Fruit fly (Drosophila melanogaster) whole organism, embryonic: Measurements from ENCODE around the gene Lcp65Aa.
A peak's percentile ranks its signal among the peaks of the same experiment; 100 is the strongest.

Source experiments
- Abd-B ChIP-seq: fragments of 200-800 bp; sonication (Bioruptor generic); optimal IDR thresholded peaks from 2 replicates; lab custom pipeline; 2018; ENCODE audit warnings: missing biosample characterization, mild to moderate bottlenecking, missing genetic modification characterization, moderate library complexity
- Ada2b ChIP-seq: fragments of 200-800 bp; sonication (Bioruptor generic); IDR thresholded peaks from 2 replicates; pipeline ENCODE4 v1.3.6; 2022; ENCODE audit warnings: missing biosample characterization, missing genetic modification characterization
- Atf3 ChIP-seq: fragments of 200-800 bp; sonication (Bioruptor generic); optimal IDR thresholded peaks from 3 replicates; lab custom pipeline; 2016; ENCODE audit warnings: missing biosample characterization, missing genetic modification characterization
- CG10654 ChIP-seq: fragments of 200-800 bp; sonication (Bioruptor generic); optimal IDR thresholded peaks from 2 replicates; lab custom pipeline; 2016; ENCODE audit warnings: missing biosample characterization, missing genetic modification characterization
- CG12744 ChIP-seq: fragments of 200-800 bp; sonication (Bioruptor generic); optimal IDR thresholded peaks from 2 replicates; lab custom pipeline; 2016; ENCODE audit warnings: missing biosample characterization, missing genetic modification characterization
- CG13624 ChIP-seq: fragments of 200-800 bp; sonication (Bioruptor generic); optimal IDR thresholded peaks from 2 replicates; lab custom pipeline; 2016; ENCODE audit warnings: missing biosample characterization, missing genetic modification characterization
- CG13775 ChIP-seq: fragments of 200-800 bp; sonication (Bioruptor generic); optimal IDR thresholded peaks from 3 replicates; lab custom pipeline; 2017; ENCODE audit warnings: missing biosample characterization, mild to moderate bottlenecking, missing genetic modification characterization
- CG14667 ChIP-seq: fragments of 200-800 bp; sonication (Bioruptor generic); IDR thresholded peaks from 2 replicates; pipeline ENCODE4 v1.3.6; 2022; ENCODE audit warnings: missing biosample characterization, missing genetic modification characterization
- CG1602 ChIP-seq: fragments of 200-800 bp; sonication (Bioruptor generic); optimal IDR thresholded peaks from 3 replicates; lab custom pipeline; 2016; ENCODE audit warnings: missing biosample characterization, missing genetic modification characterization
- CG17328 ChIP-seq: fragments of 200-800 bp; sonication (Bioruptor generic); IDR thresholded peaks from 2 replicates; pipeline ENCODE4 v1.3.6; 2022; ENCODE audit warnings: missing biosample characterization, missing genetic modification characterization
- CG18011 ChIP-seq: fragments of 200-800 bp; sonication (Bioruptor generic); optimal IDR thresholded peaks from 2 replicates; lab custom pipeline; 2017; ENCODE audit warnings: missing biosample characterization, missing genetic modification characterization, mild to moderate bottlenecking, moderate library complexity, missing genotype
- CG18619 ChIP-seq: fragments of 200-800 bp; sonication (Bioruptor generic); optimal IDR thresholded peaks from 3 replicates; lab custom pipeline; 2017; ENCODE audit warnings: missing biosample characterization, mild to moderate bottlenecking, missing genetic modification characterization
- CG18764 ChIP-seq: fragments of 200-800 bp; sonication (Bioruptor generic); optimal IDR thresholded peaks from 3 replicates; lab custom pipeline; 2016; ENCODE audit warnings: missing biosample characterization, missing genetic modification characterization
- CG2202 ChIP-seq: fragments of 200-800 bp; sonication (Bioruptor generic); optimal IDR thresholded peaks from 2 replicates; lab custom pipeline; 2018; ENCODE audit warnings: missing biosample characterization, mild to moderate bottlenecking, missing genetic modification characterization
- CG2712 ChIP-seq: fragments of 200-800 bp; optimal IDR thresholded peaks from 3 replicates; lab custom pipeline; 2019; ENCODE audit warnings: missing biosample characterization, mild to moderate bottlenecking, missing genetic modification characterization, moderate library complexity
- CG30431 ChIP-seq: fragments of 200-800 bp; sonication (Bioruptor generic); optimal IDR thresholded peaks from 2 replicates; lab custom pipeline; 2017; ENCODE audit warnings: missing biosample characterization, missing genetic modification characterization
- CG31365 ChIP-seq: fragments of 200-800 bp; sonication (Bioruptor generic); optimal IDR thresholded peaks from 2 replicates; lab custom pipeline; 2018; ENCODE audit warnings: missing biosample characterization, mild to moderate bottlenecking, missing genetic modification characterization
- CG33213 ChIP-seq: fragments of 200-800 bp; sonication (Bioruptor generic); optimal IDR thresholded peaks from 3 replicates; lab custom pipeline; 2016; ENCODE audit warnings: missing biosample characterization, missing genetic modification characterization
- CG4328 ChIP-seq: fragments of 200-800 bp; sonication (Bioruptor generic); optimal IDR thresholded peaks from 3 replicates; lab custom pipeline; 2017; ENCODE audit warnings: missing biosample characterization, missing genetic modification reagents, missing genetic modification characterization
- CG4707 ChIP-seq: fragments of 200-800 bp; sonication (Bioruptor generic); optimal IDR thresholded peaks from 2 replicates; lab custom pipeline; 2018; ENCODE audit warnings: missing biosample characterization, mild to moderate bottlenecking, missing genetic modification characterization, moderate library complexity
- CG4854 ChIP-seq: fragments of 200-800 bp; sonication (Bioruptor generic); optimal IDR thresholded peaks from 2 replicates; lab custom pipeline; 2016; ENCODE audit warnings: missing biosample characterization, missing genetic modification characterization, inconsistent platforms
- CG6765 ChIP-seq: fragments of 200-800 bp; sonication (Bioruptor generic); optimal IDR thresholded peaks from 3 replicates; lab custom pipeline; 2017; ENCODE audit warnings: missing biosample characterization, mild to moderate bottlenecking, missing genetic modification characterization
- CG8924 ChIP-seq: fragments of 200-800 bp; optimal IDR thresholded peaks from 3 replicates; lab custom pipeline; 2019; ENCODE audit warnings: missing biosample characterization, mild to moderate bottlenecking, missing genetic modification characterization, moderate library complexity
- CG9609 ChIP-seq: fragments of 200-800 bp; sonication (Bioruptor generic); optimal IDR thresholded peaks from 3 replicates; lab custom pipeline; 2016; ENCODE audit warnings: missing biosample characterization, missing genetic modification characterization
- E2f2 ChIP-seq: fragments of 200-800 bp; sonication (Bioruptor generic); IDR thresholded peaks from 2 replicates; pipeline ENCODE4 v1.3.6; 2022; ENCODE audit warnings: missing biosample characterization, missing genetic modification characterization
- Ets65A ChIP-seq: fragments of 200-800 bp; sonication (Bioruptor generic); peaks from one replicate; lab custom pipeline; 2016; ENCODE audit warnings: missing biosample characterization, missing genetic modification characterization
- HLH3B ChIP-seq: fragments of 200-800 bp; sonication (Bioruptor generic); IDR thresholded peaks from 2 replicates; pipeline ENCODE4 v1.3.6; 2022; ENCODE audit warnings: missing biosample characterization, missing genetic modification characterization
- HLH54F ChIP-seq: fragments of 200-800 bp; sonication (Bioruptor generic); optimal IDR thresholded peaks from 3 replicates; lab custom pipeline; 2016; ENCODE audit warnings: missing biosample characterization, missing genetic modification characterization
- Hr51 ChIP-seq, 2 experiments: fragments of 200-800 bp; sonication (Bioruptor generic); optimal IDR thresholded peaks; 2 replicates in 1 of 2; 3 replicates in 1 of 2; lab custom pipeline; 2016 to 2018; ENCODE audit warnings: missing biosample characterization in 2 of 2, missing genetic modification characterization in 2 of 2, mild to moderate bottlenecking in 1 of 2, moderate library complexity in 1 of 2
- Lhr ChIP-seq: fragments of 200-800 bp; sonication (Bioruptor generic); optimal IDR thresholded peaks from 3 replicates; lab custom pipeline; 2017; ENCODE audit warnings: mild to moderate bottlenecking, missing biosample characterization, missing genetic modification reagents, missing genetic modification characterization
- Max ChIP-seq: fragments of 200-800 bp; sonication (Bioruptor generic); optimal IDR thresholded peaks from 2 replicates; lab custom pipeline; 2016; ENCODE audit warnings: missing biosample characterization, mild to moderate bottlenecking, missing genetic modification characterization
- NC2α ChIP-seq: fragments of 200-800 bp; sonication (Bioruptor generic); optimal IDR thresholded peaks from 2 replicates; lab custom pipeline; 2016; ENCODE audit warnings: missing biosample characterization, missing genetic modification characterization
- Nf-YC ChIP-seq: fragments of 200-800 bp; optimal IDR thresholded peaks from 3 replicates; lab custom pipeline; 2019; ENCODE audit warnings: missing biosample characterization, mild to moderate bottlenecking, missing genetic modification characterization, moderate library complexity
- Xbp1 ChIP-seq: fragments of 200-800 bp; sonication (Bioruptor generic); optimal IDR thresholded peaks from 3 replicates; lab custom pipeline; 2016; ENCODE audit warnings: missing biosample characterization, mild to moderate bottlenecking, missing genetic modification characterization
- YL-1 ChIP-seq: fragments of 200-800 bp; sonication (Bioruptor generic); optimal IDR thresholded peaks from 3 replicates; lab custom pipeline; 2017; ENCODE audit warnings: missing biosample characterization, mild to moderate bottlenecking, missing genetic modification characterization
- aop ChIP-seq: fragments of 200-800 bp; sonication (Bioruptor generic); IDR thresholded peaks from 2 replicates; pipeline ENCODE4 v1.3.6; 2022; ENCODE audit warnings: missing biosample characterization, missing genetic modification characterization
- ase ChIP-seq: fragments of 200-800 bp; sonication (Bioruptor generic); IDR thresholded peaks from 3 replicates; pipeline ENCODE4 v1.3.6; 2022; ENCODE audit warnings: missing biosample characterization, missing genetic modification characterization
- br ChIP-seq: fragments of >200 bp; optimal IDR thresholded peaks from 2 replicates; lab custom pipeline; 2017
- eve ChIP-seq, 2 experiments: fragments of >200 bp; optimal IDR thresholded peaks; 2 replicates each; lab custom pipeline; 2017; ENCODE audit warnings: missing biosample characterization in 2 of 2, missing genetic modification characterization in 2 of 2
- ftz-f1 ChIP-seq: fragments of 200-800 bp; sonication (Bioruptor generic); optimal IDR thresholded peaks from 2 replicates; lab custom pipeline; 2016; ENCODE audit warnings: missing biosample characterization, missing genetic modification characterization
- gfzf ChIP-seq: fragments of 200-800 bp; sonication (Bioruptor generic); optimal IDR thresholded peaks from 2 replicates; lab custom pipeline; 2016; ENCODE audit warnings: missing biosample characterization, mild to moderate bottlenecking, missing genetic modification characterization, moderate library complexity
- lilli ChIP-seq: fragments of 200-800 bp; sonication (Bioruptor generic); optimal IDR thresholded peaks from 3 replicates; lab custom pipeline; 2016; ENCODE audit warnings: missing biosample characterization, missing genetic modification characterization
- pan ChIP-seq, 4 experiments: fragments of >200 bp in 3 of 4; fragments of 200-800 bp in 1 of 4; sonication (Bioruptor generic) in 1 of 4; optimal IDR thresholded peaks in 3 of 4; IDR thresholded peaks in 1 of 4; 2 replicates each; pipeline versions ENCODE4 v1.3.6 to Lab custom; 2017 to 2022; ENCODE audit warnings: missing biosample characterization in 2 of 4, missing genetic modification characterization in 2 of 4, mixed read lengths in 1 of 4
- prd ChIP-seq, 3 experiments: fragments of >200 bp in 2 of 3; fragments of 200-800 bp in 1 of 3; sonication (Bioruptor generic) in 1 of 3; optimal IDR thresholded peaks in 2 of 3; IDR thresholded peaks in 1 of 3; 2 replicates in 2 of 3; 3 replicates in 1 of 3; pipeline versions ENCODE4 v1.3.6 to Lab custom; 2017 to 2022; ENCODE audit warnings: missing biosample characterization in 1 of 3, missing genetic modification characterization in 1 of 3
- repo ChIP-seq: fragments of 200-800 bp; sonication (Bioruptor generic); optimal IDR thresholded peaks from 2 replicates; lab custom pipeline; 2016; ENCODE audit warnings: missing biosample characterization, missing genetic modification characterization
- schlank ChIP-seq: fragments of 200-800 bp; sonication (Bioruptor generic); optimal IDR thresholded peaks from 2 replicates; lab custom pipeline; 2018; ENCODE audit warnings: missing biosample characterization, mild to moderate bottlenecking, missing genetic modification characterization
- slp2 ChIP-seq: fragments of 200-800 bp; sonication (Bioruptor generic); optimal IDR thresholded peaks from 2 replicates; lab custom pipeline; 2016; ENCODE audit warnings: missing biosample characterization, missing genetic modification characterization
- sob ChIP-seq: fragments of 200-800 bp; sonication (Bioruptor generic); IDR thresholded peaks from 2 replicates; pipeline ENCODE4 v1.3.6; 2022; ENCODE audit warnings: missing biosample characterization, missing genetic modification characterization
- sqz ChIP-seq: fragments of 200-800 bp; sonication (Bioruptor generic); optimal IDR thresholded peaks from 3 replicates; lab custom pipeline; 2018; ENCODE audit warnings: missing biosample characterization, mild to moderate bottlenecking, missing genetic modification characterization
- sug ChIP-seq: fragments of 200-800 bp; optimal IDR thresholded peaks from 2 replicates; lab custom pipeline; 2019; ENCODE audit warnings: missing biosample characterization, mild to moderate bottlenecking, missing genetic modification characterization, moderate library complexity
- tin ChIP-seq: fragments of 200-800 bp; sonication (Bioruptor generic); optimal IDR thresholded peaks from 3 replicates; lab custom pipeline; 2016; ENCODE audit warnings: missing biosample characterization, missing genetic modification characterization

Gene Lcp65Aa

DNA sequence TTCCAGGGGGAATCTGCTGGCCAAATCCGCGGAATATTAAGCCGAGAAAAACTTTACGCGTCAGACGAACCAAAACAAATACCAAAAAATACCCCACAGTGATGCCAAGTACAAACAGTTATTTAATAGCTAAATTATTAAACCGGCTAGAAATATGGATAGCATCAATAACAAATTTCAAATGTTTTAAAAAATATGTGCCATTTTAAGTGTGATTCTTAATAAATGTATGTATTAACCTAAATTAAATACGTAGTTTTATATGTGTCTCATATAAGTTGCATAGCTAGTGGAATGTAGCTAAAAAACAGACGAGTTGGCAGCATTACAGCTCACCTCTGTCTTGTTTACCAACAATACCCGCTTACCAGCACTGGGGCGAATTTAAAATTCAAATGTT is 30.7 kb downstream of the Lcp65Aa start, which contains the start of gene CG10274 (continued):
- TF ChIP-seq slp2 (GFP tag; lab: Kevin White, UChicago): peak; percentile 61
- no peak for TF ChIP-seq br (lab: Kevin White, UChicago)
- no peak for TF ChIP-seq CG4707 (GFP tag; lab: Kevin White, UChicago)
- TF ChIP-seq Xbp1 (GFP tag; lab: Kevin White, UChicago): peak; percentile 87
- peak; percentile 68 for TF ChIP-seq CG10654 (GFP tag; lab: Kevin White, UChicago)
- peak; percentile 43 for TF ChIP-seq CG6765
- no peak for TF ChIP-seq pan (optimal IDR thresholded peaks at IDR 0.05; lab: Kevin White, UChicago)
- TF ChIP-seq pan (GFP tag; optimal IDR thresholded peaks at IDR 0.05 in 1 of 2, IDR thresholded peaks at IDR 0.05 in 1 of 2): peak in 1 of 2 experiments; percentile 55
- TF ChIP-seq CG13624: peak; percentile 79
- TF ChIP-seq CG31365 (tag; lab: Kevin White, UChicago): no peak
- peak; percentile 52 for TF ChIP-seq gfzf (GFP tag; lab: Kevin White, UChicago)
- TF ChIP-seq CG33213: peak; percentile 62
- TF ChIP-seq CG2202 (tag; lab: Kevin White, UChicago): peak; percentile 57
- peak; percentile 79 for TF ChIP-seq tin
- TF ChIP-seq NC2α (GFP tag; lab: Kevin White, UChicago): peak; percentile 35
- TF ChIP-seq schlank: no peak
- TF ChIP-seq Lhr: peak; percentile 55
- peak; percentile 63 for TF ChIP-seq CG4854 (GFP tag; lab: Kevin White, UChicago)
- TF ChIP-seq YL-1 (GFP tag; lab: Kevin White, UChicago): peak; percentile 65
- TF ChIP-seq HLH54F (GFP tag; lab: Kevin White, UChicago): peak; percentile 79
- TF ChIP-seq ftz-f1 (GFP tag; lab: Kevin White, UChicago): no peak
- peak; percentile 77 for TF ChIP-seq CG18619 (GFP tag; lab: Kevin White, UChicago)
- TF ChIP-seq repo: peak; percentile 40
- TF ChIP-seq HLH3B (GFP tag; lab: Robert Waterston, UW): peak; percentile 65
- TF ChIP-seq CG13775 (GFP tag; lab: Kevin White, UChicago): peak; percentile 83
- TF ChIP-seq CG2712: peak; percentile 83
- peak; percentile 72 for TF ChIP-seq CG18764 (GFP tag; lab: Kevin White, UChicago)
- TF ChIP-seq E2f2 (GFP tag; lab: Robert Waterston, UW): peak; percentile 78
- TF ChIP-seq CG1602: peak; percentile 71
- peak; percentile 59 for TF ChIP-seq CG18011 (GFP tag; lab: Kevin White, UChicago)
- peak; percentile 85 for TF ChIP-seq lilli (GFP tag; lab: Kevin White, UChicago)
- peak; percentile 74 for TF ChIP-seq Max (GFP tag; lab: Kevin White, UChicago)
- TF ChIP-seq Hr51 (GFP tag; optimal IDR thresholded peaks at IDR 0.05; lab: Kevin White, UChicago): peak in 1 of 2 experiments; percentile 50
- peak; percentile 16 for TF ChIP-seq CG30431 (GFP tag; lab: Kevin White, UChicago)
- TF ChIP-seq CG9609: peak; percentile 67
- TF ChIP-seq CG8924: peak; percentile 79
- no peak for TF ChIP-seq aop (GFP tag; lab: Robert Waterston, UW)
- TF ChIP-seq sob (GFP tag; lab: Robert Waterston, UW): peak; percentile 84
- peak; percentile 50 for TF ChIP-seq CG4328 (GFP tag; lab: Kevin White, UChicago)
- peak; percentile 60 for TF ChIP-seq Ada2b (GFP tag; lab: Robert Waterston, UW)
- TF ChIP-seq eve (GFP tag; optimal IDR thresholded peaks at IDR 0.05; lab: Kevin White, UChicago): no peak
- TF ChIP-seq CG14667 (GFP tag; lab: Robert Waterston, UW): peak; percentile 39
- no peak for TF ChIP-seq sqz
- TF ChIP-seq CG12744 (GFP tag; lab: Kevin White, UChicago): peak; percentile 48
- TF ChIP-seq Ets65A: peak; percentile 98
- TF ChIP-seq Nf-YC (tag; lab: Kevin White, UChicago): no peak
- TF ChIP-seq prd (optimal IDR thresholded peaks at IDR 0.05; lab: Kevin White, UChicago): no peak
- TF ChIP-seq prd (GFP tag; IDR thresholded peaks at IDR 0.05; lab: Robert Waterston, UW): peak; percentile 82
- peak; percentile 79 for TF ChIP-seq Abd-B (GFP tag; lab: Kevin White, UChicago)
- TF ChIP-seq ase: 0 out of 3 replicates have a peak, but pooled peaks have one; percentile 13
- peak; percentile 59 for TF ChIP-seq Atf3 (GFP tag; lab: Kevin White, UChicago)
- TF ChIP-seq sug (tag; lab: Kevin White, UChicago): peak; percentile 84
- peak; percentile 49; the same call in 1 of the 2 replicates for TF ChIP-seq CG17328 (GFP tag; lab: Robert Waterston, UW)
